Fruit fly (Drosophila melanogaster) whole organism, embryonic: ENCODE data around the gene bnl.

Experiments used
- Aef1 ChIP-seq: fragments of 200-800 bp; sonication (Bioruptor generic); IDR thresholded peaks from 3 replicates; pipeline ENCODE4 v1.3.6; 2022; ENCODE audit warnings: missing biosample characterization, missing genetic modification characterization
- B-H2 ChIP-seq: fragments of 200-800 bp; sonication (Bioruptor generic); optimal IDR thresholded peaks from 2 replicates; lab custom pipeline; 2018; ENCODE audit warnings: missing biosample characterization, mild to moderate bottlenecking, missing genetic modification characterization
- CG1024 ChIP-seq: fragments of 200-800 bp; sonication (Bioruptor generic); IDR thresholded peaks from 2 replicates; pipeline ENCODE4 v1.3.6; 2022; ENCODE audit warnings: missing biosample characterization, missing genetic modification characterization
- CG11695 ChIP-seq: fragments of 200-800 bp; sonication (Bioruptor generic); IDR thresholded peaks from 3 replicates; pipeline ENCODE4 v1.3.6; 2022; ENCODE audit warnings: missing biosample characterization, missing genetic modification characterization
- CG12299 ChIP-seq: fragments of 200-800 bp; sonication (Bioruptor generic); optimal IDR thresholded peaks from 2 replicates; lab custom pipeline; 2018; ENCODE audit warnings: missing biosample characterization, mild to moderate bottlenecking, missing genetic modification characterization
- CG13424 ChIP-seq: fragments of 200-800 bp; sonication (Bioruptor generic); optimal IDR thresholded peaks from 2 replicates; lab custom pipeline; 2019; ENCODE audit warnings: missing biosample characterization, mild to moderate bottlenecking, missing genetic modification characterization, moderate library complexity
- CG13894 ChIP-seq: fragments of 200-800 bp; sonication (Bioruptor generic); optimal IDR thresholded peaks from 3 replicates; lab custom pipeline; 2018; ENCODE audit warnings: missing biosample characterization, mild to moderate bottlenecking, missing genetic modification characterization, moderate library complexity
- CG15073 ChIP-seq: fragments of 200-800 bp; sonication (Bioruptor generic); optimal IDR thresholded peaks from 2 replicates; lab custom pipeline; 2016; ENCODE audit warnings: missing biosample characterization, missing genetic modification characterization
- CG15479 ChIP-seq: fragments of 200-800 bp; sonication (Bioruptor generic); optimal IDR thresholded peaks from 3 replicates; lab custom pipeline; 2019; ENCODE audit warnings: missing biosample characterization, mild to moderate bottlenecking, missing genetic modification characterization, moderate library complexity
- CG17829 ChIP-seq: fragments of 200-800 bp; optimal IDR thresholded peaks from 2 replicates; lab custom pipeline; 2019; ENCODE audit warnings: missing biosample characterization, mild to moderate bottlenecking, missing genetic modification characterization, moderate library complexity
- CG1792 ChIP-seq: fragments of 200-800 bp; sonication (Bioruptor generic); optimal IDR thresholded peaks from 2 replicates; lab custom pipeline; 2016; ENCODE audit warnings: missing biosample characterization, missing genetic modification characterization
- CG18011 ChIP-seq: fragments of 200-800 bp; sonication (Bioruptor generic); optimal IDR thresholded peaks from 2 replicates; lab custom pipeline; 2017; ENCODE audit warnings: missing biosample characterization, missing genetic modification characterization, mild to moderate bottlenecking, moderate library complexity, missing genotype
- CG2712 ChIP-seq: fragments of 200-800 bp; optimal IDR thresholded peaks from 3 replicates; lab custom pipeline; 2019; ENCODE audit warnings: missing biosample characterization, mild to moderate bottlenecking, missing genetic modification characterization, moderate library complexity
- CG30020 ChIP-seq: fragments of 200-800 bp; optimal IDR thresholded peaks from 2 replicates; lab custom pipeline; 2019; ENCODE audit warnings: missing biosample characterization, mild to moderate bottlenecking, missing genetic modification characterization, moderate library complexity
- CG4707 ChIP-seq: fragments of 200-800 bp; sonication (Bioruptor generic); optimal IDR thresholded peaks from 2 replicates; lab custom pipeline; 2018; ENCODE audit warnings: missing biosample characterization, mild to moderate bottlenecking, missing genetic modification characterization, moderate library complexity
- CG6854 ChIP-seq: fragments of 200-800 bp; sonication (Bioruptor generic); optimal IDR thresholded peaks from 3 replicates; lab custom pipeline; 2017; ENCODE audit warnings: missing biosample characterization, mild to moderate bottlenecking, missing genetic modification characterization
- CG7556 ChIP-seq: fragments of 200-800 bp; sonication (Bioruptor generic); optimal IDR thresholded peaks from 2 replicates; lab custom pipeline; 2017; ENCODE audit warnings: missing biosample characterization, mild to moderate bottlenecking, missing genetic modification characterization
- CG7786 ChIP-seq: fragments of 200-800 bp; sonication (Bioruptor generic); optimal IDR thresholded peaks from 2 replicates; lab custom pipeline; 2016; ENCODE audit warnings: missing biosample characterization, missing genetic modification characterization
- CG8388 ChIP-seq: fragments of 200-800 bp; sonication (Bioruptor generic); optimal IDR thresholded peaks from 2 replicates; lab custom pipeline; 2019; ENCODE audit warnings: missing biosample characterization, mild to moderate bottlenecking, missing genetic modification characterization, moderate library complexity
- CG8944 ChIP-seq: fragments of 200-800 bp; sonication (Bioruptor generic); optimal IDR thresholded peaks from 3 replicates; lab custom pipeline; 2016; ENCODE audit warnings: missing biosample characterization, missing genetic modification characterization
- CG9817 ChIP-seq: fragments of 200-800 bp; sonication (Bioruptor generic); optimal IDR thresholded peaks from 2 replicates; lab custom pipeline; 2018; ENCODE audit warnings: missing biosample characterization, mild to moderate bottlenecking, missing genetic modification characterization, moderate library complexity
- CHES-1-like ChIP-seq: fragments of 200-800 bp; sonication (Bioruptor generic); optimal IDR thresholded peaks from 2 replicates; lab custom pipeline; 2016; ENCODE audit warnings: missing biosample characterization, missing genetic modification characterization
- D19B ChIP-seq: fragments of 200-800 bp; sonication (Bioruptor generic); optimal IDR thresholded peaks from 2 replicates; lab custom pipeline; 2017; ENCODE audit warnings: missing biosample characterization, mild to moderate bottlenecking, missing genetic modification characterization
- Deaf1 ChIP-seq: fragments of 200-800 bp; optimal IDR thresholded peaks from 3 replicates; lab custom pipeline; 2019; ENCODE audit warnings: missing biosample characterization, mild to moderate bottlenecking, missing genetic modification characterization, moderate library complexity
- Dp ChIP-seq: fragments of 200-800 bp; sonication (Bioruptor generic); optimal IDR thresholded peaks from 2 replicates; lab custom pipeline; 2018; ENCODE audit warnings: missing biosample characterization, mild to moderate bottlenecking, missing genetic modification characterization, moderate library complexity
- ERR ChIP-seq: fragments of 200-800 bp; sonication (Bioruptor generic); optimal IDR thresholded peaks from 2 replicates; lab custom pipeline; 2016; ENCODE audit warnings: missing biosample characterization, missing genetic modification characterization
- Max ChIP-seq: fragments of 200-800 bp; sonication (Bioruptor generic); optimal IDR thresholded peaks from 2 replicates; lab custom pipeline; 2016; ENCODE audit warnings: missing biosample characterization, mild to moderate bottlenecking, missing genetic modification characterization
- Nf-YA ChIP-seq: fragments of 200-800 bp; sonication (Bioruptor generic); IDR thresholded peaks from 2 replicates; pipeline ENCODE4 v1.3.6; 2022; ENCODE audit warnings: missing biosample characterization, missing genetic modification characterization
- Oaz ChIP-seq: fragments of 200-800 bp; sonication (Bioruptor generic); IDR thresholded peaks from 2 replicates; pipeline ENCODE4 v1.3.6; 2022; ENCODE audit warnings: missing biosample characterization, missing genetic modification characterization
- Ptx1 ChIP-seq: fragments of 200-800 bp; sonication (Bioruptor generic); IDR thresholded peaks from 2 replicates; pipeline ENCODE4 v1.3.6; 2022; ENCODE audit warnings: missing biosample characterization, missing genetic modification characterization
- TFAM ChIP-seq: fragments of 200-800 bp; sonication (Bioruptor generic); optimal IDR thresholded peaks from 2 replicates; lab custom pipeline; 2017; ENCODE audit warnings: missing biosample characterization, missing genetic modification characterization, inconsistent platforms
- Usf ChIP-seq: fragments of 200-800 bp; sonication (Bioruptor generic); optimal IDR thresholded peaks from 2 replicates; lab custom pipeline; 2017; ENCODE audit warnings: missing genotype, missing biosample characterization, missing genetic modification characterization
- ara ChIP-seq: fragments of 200-800 bp; sonication (Bioruptor generic); IDR thresholded peaks from 2 replicates; pipeline ENCODE4 v1.3.6; 2022; ENCODE audit warnings: missing biosample characterization, missing genetic modification characterization
- cas ChIP-seq: fragments of 200-800 bp; sonication (Bioruptor generic); IDR thresholded peaks from 2 replicates; pipeline ENCODE4 v1.3.6; 2022; ENCODE audit warnings: missing biosample characterization, missing genetic modification characterization
- chn ChIP-seq: fragments of 200-800 bp; sonication (Bioruptor generic); optimal IDR thresholded peaks from 2 replicates; lab custom pipeline; 2016; ENCODE audit warnings: missing biosample characterization, missing genetic modification characterization
- cwo ChIP-seq: fragments of 200-800 bp; sonication (Bioruptor generic); optimal IDR thresholded peaks from 3 replicates; lab custom pipeline; 2017; ENCODE audit warnings: missing biosample characterization, missing genetic modification characterization, mild to moderate bottlenecking, moderate library complexity, missing genetic modification reagents
- dm ChIP-seq: fragments of 200-800 bp; sonication (Bioruptor generic); optimal IDR thresholded peaks from 3 replicates; lab custom pipeline; 2016; ENCODE audit warnings: missing biosample characterization, missing genetic modification characterization
- exex ChIP-seq: fragments of 200-800 bp; sonication (Bioruptor generic); optimal IDR thresholded peaks from 4 replicates; lab custom pipeline; 2018; ENCODE audit warnings: missing biosample characterization, mild to moderate bottlenecking, missing genetic modification characterization, moderate library complexity
- fd64A ChIP-seq: fragments of 200-800 bp; sonication (Bioruptor generic); optimal IDR thresholded peaks from 3 replicates; lab custom pipeline; 2018; ENCODE audit warnings: missing biosample characterization, mild to moderate bottlenecking, missing genetic modification characterization
- gcm ChIP-seq: fragments of 200-800 bp; sonication (Bioruptor generic); optimal IDR thresholded peaks from 2 replicates; lab custom pipeline; 2019; ENCODE audit warnings: missing biosample characterization, mild to moderate bottlenecking, missing genetic modification characterization, moderate library complexity
- ham ChIP-seq: fragments of 200-800 bp; sonication (Bioruptor generic); IDR thresholded peaks from 2 replicates; pipeline ENCODE4 v1.3.6; 2022; ENCODE audit warnings: missing biosample characterization, missing genetic modification characterization
- klu ChIP-seq: fragments of 200-800 bp; sonication (Bioruptor generic); IDR thresholded peaks from 2 replicates; pipeline ENCODE4 v1.3.6; 2022; ENCODE audit warnings: missing biosample characterization, missing genetic modification characterization
- repo ChIP-seq: fragments of 200-800 bp; sonication (Bioruptor generic); optimal IDR thresholded peaks from 2 replicates; lab custom pipeline; 2016; ENCODE audit warnings: missing biosample characterization, missing genetic modification characterization
- sc ChIP-seq, 3 experiments: fragments of >200 bp in 2 of 3; fragments of 200-800 bp in 1 of 3; sonication (Bioruptor generic) in 1 of 3; optimal IDR thresholded peaks; 2 replicates in 2 of 3; 3 replicates in 1 of 3; lab custom pipeline; 2017; ENCODE audit warnings: mild to moderate bottlenecking in 1 of 3, missing biosample characterization in 1 of 3, missing genetic modification characterization in 1 of 3, missing genetic modification reagents in 1 of 3
- tna ChIP-seq: fragments of 200-800 bp; sonication (Bioruptor generic); IDR thresholded peaks from 2 replicates; pipeline ENCODE4 v1.3.6; 2022; ENCODE audit warnings: missing biosample characterization, missing genetic modification characterization; ENCODE audit not compliant: partially characterized antibody
- twi ChIP-seq: fragments of 200-800 bp; optimal IDR thresholded peaks from 2 replicates; lab custom pipeline; 2019; ENCODE audit warnings: missing biosample characterization, mild to moderate bottlenecking, missing genetic modification characterization, moderate library complexity
- usp ChIP-seq: fragments of >200 bp; optimal IDR thresholded peaks from 2 replicates; lab custom pipeline; 2017; ENCODE audit warnings: missing biosample characterization, missing genetic modification characterization
- zfh1 ChIP-seq: fragments of 200-800 bp; sonication (Bioruptor generic); IDR thresholded peaks from 3 replicates; pipeline ENCODE4 v1.3.6; 2022; ENCODE audit warnings: missing biosample characterization, missing genetic modification characterization

The bnl gene

DNA sequence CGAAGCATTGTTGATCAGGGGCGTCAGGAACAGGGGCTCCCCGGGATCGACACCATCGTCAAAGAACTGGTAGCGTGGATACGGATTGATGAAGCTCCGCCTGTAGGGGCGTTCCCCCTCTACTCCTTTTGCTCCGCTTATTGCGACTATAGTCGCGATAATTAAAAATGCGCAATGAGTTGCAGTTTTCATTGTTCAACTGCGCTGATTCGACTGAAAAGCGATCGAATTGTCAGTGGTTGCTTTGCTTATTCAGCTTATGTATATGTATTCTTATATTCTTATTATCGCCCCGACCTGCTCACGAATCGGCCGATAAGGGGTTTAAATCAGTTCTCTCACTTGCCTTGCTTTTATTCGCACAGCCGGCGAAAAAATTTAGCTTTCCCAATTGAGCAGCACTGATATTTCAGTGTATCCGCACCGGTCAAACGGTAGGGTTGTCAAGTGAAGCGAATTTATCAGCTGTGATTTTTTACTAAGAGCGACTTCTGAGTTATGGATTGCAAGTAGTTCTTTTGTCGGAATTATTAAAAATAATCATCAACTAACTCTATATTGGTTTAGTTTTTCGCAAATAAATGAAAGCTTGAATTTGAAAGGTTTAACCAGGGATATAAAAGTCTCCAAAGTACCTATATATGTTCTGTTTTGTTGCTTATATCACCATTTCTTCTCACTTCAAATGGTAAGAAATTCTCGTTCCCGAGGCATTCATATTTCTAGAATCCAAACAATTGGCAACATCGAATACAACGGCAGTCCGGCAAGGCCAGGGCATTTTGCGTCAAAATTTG lies 27.6 kb upstream of the bnl start, which contains the start of the genes CG4572 and CG4686 (continued):
- TF ChIP-seq CG15479 (GFP tag; lab: Kevin White, UChicago) (no peak), Ptx1 (GFP tag; lab: Robert Waterston, UW) (peak; percentile 91), dm (GFP tag; lab: Kevin White, UChicago) (peak; percentile 74), sc (optimal IDR thresholded peaks at IDR 0.05; lab: Kevin White, UChicago) (no peak), sc (GFP tag; optimal IDR thresholded peaks at IDR 0.05; lab: Kevin White, UChicago) (peak; percentile 22), Usf (GFP tag; lab: Kevin White, UChicago) (peak; percentile 66), CG9817 (tag; lab: Kevin White, UChicago) (peak; percentile 81), CG6854 (GFP tag; lab: Kevin White, UChicago) (no peak), klu (GFP tag; lab: Robert Waterston, UW) (peak; percentile 75; the same call in 1 of the 2 replicates), CG18011 (GFP tag; lab: Kevin White, UChicago) (peak; percentile 64), CG2712 (tag; lab: Kevin White, UChicago) (peak; percentile 84), CG15073 (GFP tag; lab: Kevin White, UChicago) (no peak), CG8944 (GFP tag; lab: Kevin White, UChicago) (peak; percentile 76), fd64A (GFP tag; lab: Kevin White, UChicago) (no peak), CG1024 (GFP tag; lab: Robert Waterston, UW) (no peak; the same call in 1 of the 2 replicates), Max (GFP tag; lab: Kevin White, UChicago) (peak; percentile 77), exex (tag; lab: Kevin White, UChicago) (peak; percentile 51), Dp (GFP tag; lab: Kevin White, UChicago) (peak; percentile 28), CG7786 (GFP tag; lab: Kevin White, UChicago) (peak; percentile 71), CHES-1-like (peak; percentile 85), CG8388 (GFP tag; lab: Kevin White, UChicago) (peak; percentile 62), usp (GFP tag; lab: Kevin White, UChicago) (no peak), CG1792 (GFP tag; lab: Kevin White, UChicago) (peak; percentile 36), Deaf1 (tag; lab: Kevin White, UChicago) (no peak), TFAM (GFP tag; lab: Kevin White, UChicago) (no peak), ERR (GFP tag; lab: Kevin White, UChicago) (peak; percentile 63), CG13424 (peak; percentile 81), Oaz (GFP tag; lab: Robert Waterston, UW) (peak; percentile 35; the same call in 1 of the 2 replicates), ham (GFP tag; lab: Robert Waterston, UW) (no peak), twi (tag; lab: Kevin White, UChicago) (peak; percentile 66), ara (GFP tag; lab: Robert Waterston, UW) (0 out of 2 replicates have a peak, but pooled peaks have one; percentile 46), tna (GFP tag; lab: Robert Waterston, UW) (0 out of 2 replicates have a peak, but pooled peaks have one; percentile 46), repo (GFP tag; lab: Kevin White, UChicago) (peak; percentile 67), CG12299 (no peak), CG30020 (tag; lab: Kevin White, UChicago) (peak; percentile 68), CG7556 (GFP tag; lab: Kevin White, UChicago) (peak; percentile 70), Nf-YA (GFP tag; lab: Robert Waterston, UW) (no peak), CG13894 (tag; lab: Kevin White, UChicago) (peak; percentile 55), cas (GFP tag; lab: Robert Waterston, UW) (peak; percentile 58; the same call in 1 of the 2 replicates), Aef1 (GFP tag; lab: Robert Waterston, UW) (peak; percentile 82), CG17829 (tag; lab: Kevin White, UChicago) (peak; percentile 92), chn (GFP tag; lab: Kevin White, UChicago) (peak; percentile 59), CG4707 (GFP tag; lab: Kevin White, UChicago) (peak; percentile 38), B-H2 (GFP tag; lab: Kevin White, UChicago) (peak; percentile 78), D19B (GFP tag; lab: Kevin White, UChicago) (peak; percentile 56), zfh1 (GFP tag; lab: Robert Waterston, UW) (no peak; the same call in 1 of the 3 replicates), CG11695 (peak; percentile 87; the same call in 2 of the 3 replicates), gcm (GFP tag; lab: Kevin White, UChicago) (peak; percentile 7), cwo (GFP tag; lab: Kevin White, UChicago) (peak; percentile 57)
